Worm (Caenorhabditis elegans) whole organism, late embryonic: ENCODE measurements around the gene M116.5.
A peak's percentile ranks its signal among the peaks of the same experiment; 100 is the strongest.
"Not testable (repeated sequence)": the region's sequence is repeated elsewhere in the genome, so short reads cannot be mapped to it uniquely, and the experiment has no call there.

Source experiments
- C38D4.7 ChIP-seq: fragments of 200-800 bp; sonication (Bioruptor generic); optimal IDR thresholded peaks from 2 replicates; lab custom pipeline; 2018; ENCODE audit warnings: mild to moderate bottlenecking, missing genetic modification characterization, moderate library complexity, missing compliant biosample characterization
- F13H6.1 ChIP-seq: sonication (generic microtip); optimal IDR thresholded peaks from 2 replicates; lab custom pipeline; 2016; ENCODE audit warnings: missing genetic modification characterization, missing compliant biosample characterization
- K09A11.1 ChIP-seq: sonication (generic microtip); optimal IDR thresholded peaks from 2 replicates; lab custom pipeline; 2017; ENCODE audit warnings: antibody characterized with exemption, mild to moderate bottlenecking, missing genetic modification characterization, missing compliant biosample characterization; ENCODE audit not compliant: insufficient read depth
- T23F11.4 ChIP-seq: fragments of 200-800 bp; sonication (Bioruptor generic); optimal IDR thresholded peaks from 2 replicates; lab custom pipeline; 2018; ENCODE audit warnings: mild to moderate bottlenecking, missing genetic modification characterization, missing compliant biosample characterization
- Y22D7AL.16 ChIP-seq: sonication (generic microtip); optimal IDR thresholded peaks from 2 replicates; lab custom pipeline; 2016; ENCODE audit warnings: missing genetic modification characterization, missing compliant biosample characterization
- ahr-1 ChIP-seq: sonication (generic microtip); optimal IDR thresholded peaks from 2 replicates; lab custom pipeline; 2016; ENCODE audit warnings: missing genetic modification characterization, missing compliant biosample characterization
- ama-1 ChIP-seq: fragments of 150-350 bp; optimal IDR thresholded peaks from 2 replicates; lab custom pipeline; 2014
- ceh-14 ChIP-seq: sonication (generic microtip); optimal IDR thresholded peaks from 2 replicates; lab custom pipeline; 2016; ENCODE audit warnings: missing genotype, missing genetic modification characterization, missing compliant biosample characterization
- ceh-2 ChIP-seq: sonication (generic microtip); optimal IDR thresholded peaks from 2 replicates; lab custom pipeline; 2016; ENCODE audit warnings: missing genotype, missing genetic modification characterization, missing compliant biosample characterization
- ceh-22 ChIP-seq: sonication (generic microtip); optimal IDR thresholded peaks from 2 replicates; lab custom pipeline; 2017; ENCODE audit warnings: missing biosample characterization, missing genetic modification characterization
- ceh-24 ChIP-seq: sonication (generic microtip); optimal IDR thresholded peaks from 2 replicates; lab custom pipeline; 2016; ENCODE audit warnings: mild to moderate bottlenecking, missing genetic modification characterization, missing compliant biosample characterization
- ceh-48 ChIP-seq: sonication (generic microtip); optimal IDR thresholded peaks from 2 replicates; lab custom pipeline; 2016; ENCODE audit warnings: missing genetic modification characterization, inconsistent platforms, missing compliant biosample characterization
- ceh-6 ChIP-seq: fragments of 200-800 bp; sonication (Bioruptor generic); optimal IDR thresholded peaks from 2 replicates; lab custom pipeline; 2018; ENCODE audit warnings: mild to moderate bottlenecking, missing genetic modification characterization, missing compliant biosample characterization
- elt-2 ChIP-seq: sonication (generic microtip); optimal IDR thresholded peaks from 2 replicates; lab custom pipeline; 2016; ENCODE audit warnings: missing genetic modification reagents, missing genetic modification characterization, missing compliant biosample characterization
- eyg-1 ChIP-seq: sonication (generic microtip); optimal IDR thresholded peaks from 2 replicates; lab custom pipeline; 2016; ENCODE audit warnings: missing genotype, missing genetic modification characterization, missing compliant biosample characterization
- fax-1 ChIP-seq: sonication (generic microtip); optimal IDR thresholded peaks from 2 replicates; lab custom pipeline; 2016; ENCODE audit warnings: missing genotype, missing genetic modification characterization, missing compliant biosample characterization
- fkh-6 ChIP-seq: sonication (generic microtip); optimal IDR thresholded peaks from 2 replicates; lab custom pipeline; 2016; ENCODE audit warnings: missing genetic modification characterization, missing compliant biosample characterization
- gmeb-2 ChIP-seq: sonication (generic microtip); optimal IDR thresholded peaks from 2 replicates; lab custom pipeline; 2016; ENCODE audit warnings: missing genetic modification characterization, inconsistent platforms, missing compliant biosample characterization
- hlh-13 ChIP-seq: fragments of 200-800 bp; sonication (Bioruptor generic); optimal IDR thresholded peaks from 2 replicates; lab custom pipeline; 2018; ENCODE audit warnings: mild to moderate bottlenecking, missing genetic modification characterization, missing compliant biosample characterization
- hlh-15 ChIP-seq: sonication (generic microtip); optimal IDR thresholded peaks from 2 replicates; lab custom pipeline; 2016; ENCODE audit warnings: missing genetic modification characterization, missing compliant biosample characterization
- hlh-30 ChIP-seq: sonication (generic microtip); optimal IDR thresholded peaks from 2 replicates; lab custom pipeline; 2017; ENCODE audit warnings: antibody characterized with exemption, missing genetic modification characterization, missing compliant biosample characterization; ENCODE audit not compliant: insufficient read depth
- madf-2 ChIP-seq: sonication (generic microtip); optimal IDR thresholded peaks from 2 replicates; lab custom pipeline; 2017; ENCODE audit warnings: missing genetic modification characterization, missing compliant biosample characterization
- nfya-1 ChIP-seq: sonication (generic microtip); optimal IDR thresholded peaks from 2 replicates; lab custom pipeline; 2017; ENCODE audit warnings: missing genetic modification characterization, mild to moderate bottlenecking, missing compliant biosample characterization, antibody characterized with exemption, moderate library complexity
- npax-4 ChIP-seq: sonication (generic microtip); optimal IDR thresholded peaks from 2 replicates; lab custom pipeline; 2016; ENCODE audit warnings: missing genetic modification characterization, missing compliant biosample characterization
- odd-2 ChIP-seq: sonication (generic microtip); optimal IDR thresholded peaks from 2 replicates; lab custom pipeline; 2017; ENCODE audit warnings: antibody characterized with exemption, mild to moderate bottlenecking, missing genetic modification characterization, missing compliant biosample characterization
- pag-3 ChIP-seq: sonication (generic microtip); optimal IDR thresholded peaks from 2 replicates; lab custom pipeline; 2016; ENCODE audit warnings: missing compliant biosample characterization, missing genetic modification characterization, borderline replicate concordance
- pat-9 ChIP-seq: fragments of 200-800 bp; sonication (Bioruptor generic); optimal IDR thresholded peaks from 2 replicates; lab custom pipeline; 2018; ENCODE audit warnings: mild to moderate bottlenecking, missing genetic modification characterization, moderate library complexity, missing compliant biosample characterization
- pax-1 ChIP-seq: fragments of 150-350 bp; optimal IDR thresholded peaks from 2 replicates; lab custom pipeline; 2014; ENCODE audit warnings: missing biosample characterization, missing genetic modification characterization
- pqm-1 ChIP-seq: sonication (generic microtip); optimal IDR thresholded peaks from 2 replicates; lab custom pipeline; 2016; ENCODE audit warnings: missing genetic modification characterization, missing compliant biosample characterization
- ref-2 ChIP-seq: sonication (generic microtip); optimal IDR thresholded peaks from 2 replicates; lab custom pipeline; 2016; ENCODE audit warnings: missing genetic modification characterization, missing compliant biosample characterization
- sox-2 ChIP-seq: fragments of 200-800 bp; sonication (Bioruptor generic); IDR thresholded peaks from 2 replicates; pipeline ENCODE4 v1.3.6; 2022; ENCODE audit warnings: missing genetic modification reagents, missing genetic modification characterization, missing compliant biosample characterization
- syd-9 ChIP-seq: sonication (generic microtip); optimal IDR thresholded peaks from 2 replicates; lab custom pipeline; 2016; ENCODE audit warnings: mild to moderate bottlenecking, missing genetic modification characterization, moderate library complexity, missing compliant biosample characterization
- tbx-7 ChIP-seq: sonication (generic microtip); optimal IDR thresholded peaks from 2 replicates; lab custom pipeline; 2016; ENCODE audit warnings: missing genotype, missing genetic modification characterization, missing compliant biosample characterization
- ttx-3 ChIP-seq: sonication (generic microtip); optimal IDR thresholded peaks from 2 replicates; lab custom pipeline; 2016; ENCODE audit warnings: missing genetic modification reagents, missing genetic modification characterization, missing compliant biosample characterization
- unc-42 ChIP-seq: sonication (generic microtip); optimal IDR thresholded peaks from 2 replicates; lab custom pipeline; 2016; ENCODE audit warnings: missing genotype, missing genetic modification characterization, missing compliant biosample characterization
- unc-86 ChIP-seq: sonication (generic microtip); optimal IDR thresholded peaks from 2 replicates; lab custom pipeline; 2016; ENCODE audit warnings: missing genetic modification characterization, missing compliant biosample characterization
- ztf-16 ChIP-seq: sonication (generic microtip); optimal IDR thresholded peaks from 2 replicates; lab custom pipeline; 2017; ENCODE audit warnings: missing genetic modification characterization, missing compliant biosample characterization

Gene M116.5

ce11 chrIV:8426537-8426936 is 5.7 kb upstream of the M116.5 start, which contains the start of the genes T26A8.3 and tmem-231:
Gene T26A8.3 (minus strand): TSS chrIV:8426637.
Gene tmem-231 (plus strand): TSS chrIV:8426785.
- no peak for TF ChIP-seq madf-2 (tag; lab: Kevin White, UChicago)

- TF ChIP-seq eyg-1 (tag; lab: Kevin White, UChicago): no peak
- no peak for TF ChIP-seq hlh-15
- TF ChIP-seq ceh-48 (tag; lab: Kevin White, UChicago): no peak
- no peak for TF ChIP-seq hlh-30 (tag; lab: Kevin White, UChicago)
- TF ChIP-seq fkh-6 (tag; lab: Kevin White, UChicago): no peak
- no peak for TF ChIP-seq pqm-1
- no peak for TF ChIP-seq madf-2 (tag; lab: Kevin White, UChicago)
- TF ChIP-seq ama-1 (lab: Kevin White, UChicago): no peak
- TF ChIP-seq ztf-16 (tag; lab: Kevin White, UChicago): no peak
- no peak for TF ChIP-seq unc-42 (tag; lab: Kevin White, UChicago)
These were observed 23.0 kb downstream of the M116.5 start for ce11 chrIV:8397814-8398213.

ce11 chrIV:8396348-8396747 is 24.5 kb downstream of the M116.5 start, which contains the start of gene timm-17B.2:
Gene timm-17B.2 (plus strand): TSS chrIV:8396648.
- TF ChIP-seq syd-9: no peak
- TF ChIP-seq npax-4 (tag; lab: Kevin White, UChicago): no peak
- no peak for TF ChIP-seq pat-9 (tag; lab: Kevin White, UChicago)
- no peak for TF ChIP-seq pqm-1
- no peak for TF ChIP-seq ama-1 (lab: Kevin White, UChicago)
- no peak for TF ChIP-seq F13H6.1 (tag; lab: Kevin White, UChicago)
- TF ChIP-seq unc-86 (tag; lab: Kevin White, UChicago): no peak
- TF ChIP-seq hlh-15: no peak
- TF ChIP-seq fax-1 (tag; lab: Kevin White, UChicago): no peak

ce11 chrIV:8394105-8394504 is 26.8 kb downstream of the M116.5 start, which contains the start of gene D2096.11:
Gene D2096.11 (minus strand): TSS chrIV:8394205.
- no peak for TF ChIP-seq hlh-13 (GFP tag; lab: Kevin White, UChicago)
- no peak for TF ChIP-seq madf-2 (tag; lab: Kevin White, UChicago)
- TF ChIP-seq ceh-14 (tag; lab: Kevin White, UChicago): no peak
- TF ChIP-seq ttx-3: no peak
- no peak for TF ChIP-seq ceh-22 (tag; lab: Kevin White, UChicago)

ce11 chrIV:8389139-8389538 is 31.7 kb downstream of the M116.5 start, which contains the start of gene D2096.10:
Gene D2096.10 (minus strand): TSS chrIV:8389239.
- not testable (repeated sequence) for TF ChIP-seq syd-9; ref-2 (tag; lab: Kevin White, UChicago); elt-2 (tag; lab: Kevin White, UChicago)

- TF ChIP-seq ceh-6 (GFP tag; lab: Kevin White, UChicago) (no peak), sox-2 (no peak), unc-42 (tag; lab: Kevin White, UChicago) (peak; percentile 45)
- TF ChIP-seq, all 69 proteins: peak for 1
These were observed 35.2 kb downstream of the M116.5 start for ce11 chrIV:8385662-8386061.

- TF ChIP-seq ztf-16 (tag; lab: Kevin White, UChicago): no peak
- TF ChIP-seq sox-2: no peak
- no peak for TF ChIP-seq tbx-7 (tag; lab: Kevin White, UChicago)
- TF ChIP-seq pat-9 (tag; lab: Kevin White, UChicago): no peak
These were observed 36.1 kb downstream of the M116.5 start for ce11 chrIV:8384737-8385136.

- TF ChIP-seq tbx-7 (tag; lab: Kevin White, UChicago): no peak
- TF ChIP-seq T23F11.4 (GFP tag; lab: Kevin White, UChicago): no peak
- no peak for TF ChIP-seq ref-2 (tag; lab: Kevin White, UChicago)
- TF ChIP-seq gmeb-2: no peak
- no peak for TF ChIP-seq pax-1 (tag; lab: Kevin White, UChicago)
- no peak for TF ChIP-seq K09A11.1 (tag; lab: Kevin White, UChicago)
- TF ChIP-seq fax-1 (tag; lab: Kevin White, UChicago): no peak
- TF ChIP-seq odd-2: no peak
- TF ChIP-seq C38D4.7 (GFP tag; lab: Kevin White, UChicago): no peak
- TF ChIP-seq pag-3 (tag; lab: Kevin White, UChicago): no peak
- TF ChIP-seq Y22D7AL.16 (tag; lab: Kevin White, UChicago): no peak
- no peak for TF ChIP-seq hlh-15
- no peak for TF ChIP-seq ceh-2 (tag; lab: Kevin White, UChicago)
- no peak for TF ChIP-seq eyg-1 (tag; lab: Kevin White, UChicago)
- TF ChIP-seq ceh-24 (tag; lab: Kevin White, UChicago): no peak
- TF ChIP-seq nfya-1: no peak
- no peak for TF ChIP-seq ahr-1 (tag; lab: Kevin White, UChicago)
These were observed 38.2 kb downstream of the M116.5 start, which contains the start of gene D2096.9 for ce11 chrIV:8382695-8383094. Gene D2096.9 (minus strand): TSS chrIV:8382795.
